Worm (Caenorhabditis elegans): ENCODE data around the gene bbs-8.

DNA sequence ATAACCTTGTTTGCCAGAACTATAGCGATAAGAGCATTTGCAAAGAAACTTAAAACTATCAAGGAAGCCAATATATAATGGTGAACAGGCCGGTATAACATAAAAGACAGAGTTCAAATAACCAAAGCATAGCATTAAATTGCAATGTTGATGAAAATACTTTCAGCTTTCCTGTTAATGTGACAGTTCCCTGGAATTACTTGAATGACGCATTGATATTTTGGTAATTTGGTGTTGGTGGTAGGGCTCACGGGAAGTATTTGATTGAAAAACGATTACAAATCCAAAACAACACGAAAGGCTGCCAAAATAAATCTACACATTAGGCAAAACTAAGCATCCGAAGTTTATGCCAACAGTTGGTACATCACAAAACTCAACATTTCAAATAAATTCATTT is 44.1 kb upstream of the bbs-8 start, which contains the start of gene dmsr-16:
- no peak for TF ChIP-seq tbx-2 (tag; optimal IDR thresholded peaks at IDR 0.05)
- TF ChIP-seq nhr-85 (tag), result no peak
- TF ChIP-seq ztf-4 (tag; optimal IDR thresholded peaks at IDR 0.05), result no peak
- TF ChIP-seq nhr-12 (tag; optimal IDR thresholded peaks at IDR 0.05), result no peak
- TF ChIP-seq skn-1 (tag; optimal IDR thresholded peaks at IDR 0.05), result no peak
- TF ChIP-seq lin-15B (tag; optimal IDR thresholded peaks at IDR 0.05), result no peak
- TF ChIP-seq nhr-76 (tag; optimal IDR thresholded peaks at IDR 0.05), result no peak
- TF ChIP-seq sptf-1 (tag; optimal IDR thresholded peaks at IDR 0.05), result no peak
